Worm (Caenorhabditis elegans) whole organism, young adult: ENCODE results near the gene F29G9.1.
A peak's percentile ranks its signal among the peaks of the same experiment; 100 is the strongest.

Experiments used
- B0019.2 ChIP-seq: fragments of 200-800 bp; sonication (Bioruptor generic); conservative IDR thresholded peaks from 2 replicates; pipeline ENCODE4 v1.3.6; 2022; ENCODE audit warnings: missing genetic modification reagents, missing genetic modification characterization, missing compliant biosample characterization
- B0336.3 ChIP-seq: fragments of 200-800 bp; sonication (Bioruptor generic); IDR thresholded peaks from 2 replicates; pipeline ENCODE4 v1.3.6; 2022; ENCODE audit warnings: missing genetic modification characterization, missing compliant biosample characterization
- D2030.7 ChIP-seq: fragments of 200-800 bp; sonication (Bioruptor generic); IDR thresholded peaks from 2 replicates; pipeline ENCODE4 v1.3.6; 2022; ENCODE audit warnings: missing genetic modification reagents, missing genetic modification characterization, missing compliant biosample characterization
- F23B12.7 ChIP-seq: sonication (generic microtip); optimal IDR thresholded peaks from 2 replicates; lab custom pipeline; 2017; ENCODE audit warnings: missing genetic modification characterization, mild to moderate bottlenecking, missing compliant biosample characterization, antibody characterized with exemption, moderate library complexity; ENCODE audit not compliant: insufficient read depth
- F33H1.4 ChIP-seq: fragments of 200-800 bp; sonication (Bioruptor generic); IDR thresholded peaks from 2 replicates; pipeline ENCODE4 v1.3.6; 2022; ENCODE audit warnings: missing genetic modification reagents, missing genetic modification characterization, missing compliant biosample characterization
- T26A5.8 ChIP-seq: sonication (generic microtip); optimal IDR thresholded peaks from 2 replicates; lab custom pipeline; 2016; ENCODE audit warnings: missing genetic modification characterization, missing compliant biosample characterization
- ZK185.1 ChIP-seq: sonication (generic microtip); optimal IDR thresholded peaks from 2 replicates; lab custom pipeline; 2016; ENCODE audit warnings: mild to moderate bottlenecking, missing genetic modification characterization, missing compliant biosample characterization; ENCODE audit not compliant: poor library complexity, severe bottlenecking
- attf-3 ChIP-seq: fragments of 200-800 bp; sonication (Bioruptor generic); conservative IDR thresholded peaks from 2 replicates; pipeline ENCODE4 v1.3.6; 2022; ENCODE audit warnings: missing genetic modification reagents, missing genetic modification characterization, missing compliant biosample characterization
- attf-5 ChIP-seq: fragments of 200-800 bp; sonication (Bioruptor generic); optimal IDR thresholded peaks from 2 replicates; lab custom pipeline; 2018; ENCODE audit warnings: mild to moderate bottlenecking, missing genetic modification characterization, missing compliant biosample characterization
- bed-1 ChIP-seq: fragments of 200-800 bp; sonication (Bioruptor generic); IDR thresholded peaks from 2 replicates; pipeline ENCODE4 v1.3.6; 2022; ENCODE audit warnings: missing genetic modification reagents, missing genetic modification characterization, missing compliant biosample characterization
- cebp-1 ChIP-seq, 2 experiments: fragments of 200-800 bp in 1 of 2; sonication (Bioruptor generic) in 1 of 2; sonication (generic microtip) in 1 of 2; IDR thresholded peaks in 1 of 2; optimal IDR thresholded peaks in 1 of 2; 2 replicates each; pipeline versions ENCODE4 v1.3.6 to Lab custom; 2017 to 2022; ENCODE audit warnings: missing compliant biosample characterization in 2 of 2, missing genetic modification characterization in 2 of 2, mild to moderate bottlenecking in 1 of 2, missing genetic modification reagents in 1 of 2, moderate library complexity in 1 of 2
- die-1 ChIP-seq: sonication (generic microtip); optimal IDR thresholded peaks from 2 replicates; lab custom pipeline; 2016; ENCODE audit warnings: missing genotype, mild to moderate bottlenecking, missing genetic modification characterization, missing compliant biosample characterization
- efl-1 ChIP-seq: fragments of 150-350 bp; optimal IDR thresholded peaks from 2 replicates; lab custom pipeline; 2014; ENCODE audit warnings: missing biosample characterization, missing genetic modification reagents, missing genetic modification characterization
- egrh-3 ChIP-seq: fragments of 200-800 bp; sonication (Bioruptor generic); IDR thresholded peaks from 2 replicates; pipeline ENCODE4 v1.3.6; 2022; ENCODE audit warnings: missing genetic modification reagents, missing genetic modification characterization, missing compliant biosample characterization
- ekl-4 ChIP-seq: fragments of 200-800 bp; sonication (Bioruptor generic); IDR thresholded peaks from 2 replicates; pipeline ENCODE4 v1.3.6; 2022; ENCODE audit warnings: missing genetic modification reagents, missing genetic modification characterization, missing compliant biosample characterization
- ets-4 ChIP-seq: fragments of 200-800 bp; sonication (Bioruptor generic); optimal IDR thresholded peaks from 2 replicates; lab custom pipeline; 2018; ENCODE audit warnings: mild to moderate bottlenecking, missing genetic modification characterization, missing compliant biosample characterization
- hmg-1.2 ChIP-seq: fragments of 200-800 bp; sonication (Bioruptor generic); IDR thresholded peaks from 2 replicates; pipeline ENCODE4 v1.3.6; 2022; ENCODE audit warnings: missing genetic modification reagents, missing genetic modification characterization, missing compliant biosample characterization
- let-526 ChIP-seq: fragments of 200-800 bp; sonication (Bioruptor generic); IDR thresholded peaks from 2 replicates; pipeline ENCODE4 v1.3.6; 2022; ENCODE audit warnings: missing genetic modification reagents, missing genetic modification characterization, missing compliant biosample characterization
- let-607 ChIP-seq, 2 experiments: fragments of 200-800 bp in 1 of 2; sonication (Bioruptor generic) in 1 of 2; sonication (generic microtip) in 1 of 2; optimal IDR thresholded peaks; 2 replicates each; lab custom pipeline; 2016 to 2018; ENCODE audit warnings: mild to moderate bottlenecking in 2 of 2, missing compliant biosample characterization in 2 of 2, missing genetic modification characterization in 2 of 2, moderate library complexity in 2 of 2, missing genotype in 1 of 2
- lin-35 ChIP-seq, 3 experiments: fragments of 150-350 bp in 2 of 3; sonication (generic microtip) in 1 of 3; optimal IDR thresholded peaks; 2 replicates each; lab custom pipeline; 2014 to 2018; ENCODE audit warnings: missing biosample characterization in 3 of 3, missing genetic modification characterization in 3 of 3, missing genetic modification reagents in 3 of 3
- lin-40 ChIP-seq: sonication (generic microtip); optimal IDR thresholded peaks from 2 replicates; lab custom pipeline; 2016; ENCODE audit warnings: missing genetic modification characterization, mild to moderate bottlenecking, missing compliant biosample characterization, missing genotype, missing genetic modification reagents
- lin-54 ChIP-seq: fragments of 200-800 bp; sonication (Bioruptor generic); optimal IDR thresholded peaks from 2 replicates; lab custom pipeline; 2018; ENCODE audit warnings: mild to moderate bottlenecking, missing genetic modification characterization, missing compliant biosample characterization
- lsl-1 ChIP-seq: fragments of 200-800 bp; sonication (Bioruptor generic); optimal IDR thresholded peaks from 2 replicates; lab custom pipeline; 2018; ENCODE audit warnings: mild to moderate bottlenecking, missing genetic modification characterization, moderate library complexity, missing compliant biosample characterization
- lsy-27 ChIP-seq: sonication (generic microtip); optimal IDR thresholded peaks from 2 replicates; lab custom pipeline; 2017; ENCODE audit warnings: missing genetic modification characterization, mild to moderate bottlenecking, missing compliant biosample characterization, antibody characterized with exemption, missing genotype, borderline replicate concordance; ENCODE audit not compliant: insufficient read depth
- mcd-1 ChIP-seq: fragments of 200-800 bp; sonication (Bioruptor generic); IDR thresholded peaks from 2 replicates; pipeline ENCODE4 v1.3.6; 2022; ENCODE audit warnings: missing genetic modification reagents, missing genetic modification characterization, missing compliant biosample characterization
- mxl-1 ChIP-seq: sonication (generic microtip); optimal IDR thresholded peaks from 2 replicates; lab custom pipeline; 2016; ENCODE audit warnings: missing genetic modification characterization, missing compliant biosample characterization
- nfya-1 ChIP-seq: sonication (generic microtip); optimal IDR thresholded peaks from 2 replicates; lab custom pipeline; 2017; ENCODE audit warnings: antibody characterized with exemption, missing compliant biosample characterization, missing genetic modification characterization, borderline replicate concordance; ENCODE audit not compliant: insufficient read depth
- nhr-90 ChIP-seq: sonication (generic microtip); optimal IDR thresholded peaks from 2 replicates; lab custom pipeline; 2016; ENCODE audit warnings: missing genotype, mild to moderate bottlenecking, missing genetic modification characterization, missing compliant biosample characterization
- snpc-1.3 ChIP-seq: sonication (generic microtip); optimal IDR thresholded peaks from 2 replicates; lab custom pipeline; 2017; ENCODE audit warnings: missing genetic modification characterization, mild to moderate bottlenecking, missing compliant biosample characterization, antibody characterized with exemption, moderate library complexity, missing genotype, missing genetic modification reagents; ENCODE audit not compliant: insufficient read depth
- snpc-3.4 ChIP-seq: sonication (generic microtip); optimal IDR thresholded peaks from 2 replicates; lab custom pipeline; 2017; ENCODE audit warnings: missing genetic modification characterization, mild to moderate bottlenecking, missing compliant biosample characterization, antibody characterized with exemption, moderate library complexity, missing genotype, missing genetic modification reagents
- snpc-4 ChIP-seq, 5 experiments: fragments of 150-350 bp in 1 of 5; sonication (generic microtip) in 4 of 5; optimal IDR thresholded peaks; 2 replicates each; lab custom pipeline; 2014 to 2018; ENCODE audit warnings: missing genetic modification characterization in 5 of 5, missing biosample characterization in 3 of 5, antibody characterized with exemption in 2 of 5, mild to moderate bottlenecking in 2 of 5, missing compliant biosample characterization in 2 of 5, missing genotype in 2 of 5, moderate library complexity in 2 of 5, missing genetic modification reagents in 1 of 5
- tbp1 ChIP-seq: fragments of 200-800 bp; sonication (Bioruptor generic); optimal IDR thresholded peaks from 2 replicates; lab custom pipeline; 2018; ENCODE audit warnings: mild to moderate bottlenecking, missing genetic modification characterization, missing compliant biosample characterization
- tlf-1 ChIP-seq: fragments of 200-800 bp; sonication (Bioruptor generic); optimal IDR thresholded peaks from 2 replicates; lab custom pipeline; 2018; ENCODE audit warnings: mild to moderate bottlenecking, missing genetic modification characterization, missing compliant biosample characterization
- unc-62 ChIP-seq: fragments of 150-350 bp; optimal IDR thresholded peaks from 2 replicates; lab custom pipeline; 2014; ENCODE audit warnings: missing biosample characterization, missing genetic modification reagents, missing genetic modification characterization
- zim-3 ChIP-seq: sonication (generic microtip); optimal IDR thresholded peaks from 2 replicates; lab custom pipeline; 2017; ENCODE audit warnings: mild to moderate bottlenecking, missing genetic modification characterization, moderate library complexity, missing compliant biosample characterization
- ztf-25 ChIP-seq: fragments of 200-800 bp; sonication (Bioruptor generic); IDR thresholded peaks from 2 replicates; pipeline ENCODE4 v1.3.6; 2022; ENCODE audit warnings: missing genetic modification reagents, missing genetic modification characterization, missing compliant biosample characterization

F29G9.1 gene

ce11 chrV:6017630-6018029 lies 21.3 kb upstream of the F29G9.1 start, which contains the start of the genes rpt-2 and aps-1:
TSS of gene rpt-2 (minus strand) at chrV:6017669.
TSS of gene aps-1 (plus strand) at chrV:6017970.
- TF ChIP-seq lin-54 (GFP tag; lab: Kevin White, UChicago) (peak; percentile 34), T26A5.8 (tag; lab: Kevin White, UChicago) (no peak), ZK185.1 (peak; percentile 38), attf-3 (GFP tag; lab: Robert Waterston, UW) (peak; percentile 99), egrh-3 (GFP tag; lab: Robert Waterston, UW) (no peak), efl-1 (GFP tag; lab: Kevin White, UChicago) (peak; percentile 7), hmg-1.2 (GFP tag; lab: Robert Waterston, UW) (peak; percentile 48; the same call in 1 of the 2 replicates), F33H1.4 (GFP tag; lab: Robert Waterston, UW) (no peak; the same call in 1 of the 2 replicates), ets-4 (GFP tag; lab: Kevin White, UChicago) (no peak), lin-35 (GFP tag; optimal IDR thresholded peaks at IDR 0.05; lab: Kevin White, UChicago) (peak in 1 of 3 experiments; percentile 69), attf-5 (GFP tag; lab: Kevin White, UChicago) (peak; percentile 79), B0019.2 (GFP tag; lab: Robert Waterston, UW) (no peak), bed-1 (GFP tag; lab: Robert Waterston, UW) (no peak), nhr-90 (no peak), mxl-1 (no peak), zim-3 (tag; lab: Kevin White, UChicago) (no peak), D2030.7 (GFP tag; lab: Robert Waterston, UW) (no peak), let-607 (tag; optimal IDR thresholded peaks at IDR 0.05; lab: Kevin White, UChicago) (peak in 1 of 2 experiments; percentile 33), let-526 (GFP tag; lab: Robert Waterston, UW) (no peak), lsl-1 (peak; percentile 15), snpc-4 (GFP tag; optimal IDR thresholded peaks at IDR 0.05; lab: Kevin White, UChicago) (no peak), snpc-4 (tag; optimal IDR thresholded peaks at IDR 0.05; lab: Kevin White, UChicago) (peak in 3 of 4 experiments; percentile 3 to 66 (median 22)), mcd-1 (GFP tag; lab: Robert Waterston, UW) (peak; percentile 95), snpc-3.4 (tag; lab: Kevin White, UChicago) (peak; percentile 45), lin-40 (tag; lab: Kevin White, UChicago) (peak; percentile 58), unc-62 (GFP tag; lab: Kevin White, UChicago) (no peak), F23B12.7 (tag; lab: Kevin White, UChicago) (peak; percentile 32), snpc-1.3 (tag; lab: Kevin White, UChicago) (peak; percentile 2), tlf-1 (no peak), cebp-1 (GFP tag; IDR thresholded peaks at IDR 0.05; lab: Robert Waterston, UW) (no peak), cebp-1 (tag; optimal IDR thresholded peaks at IDR 0.05; lab: Kevin White, UChicago) (peak; percentile 35), nfya-1 (tag; lab: Kevin White, UChicago) (no peak), ztf-25 (GFP tag; lab: Robert Waterston, UW) (no peak), die-1 (tag; lab: Kevin White, UChicago) (no peak), B0336.3 (GFP tag; lab: Robert Waterston, UW) (no peak), lsy-27 (no peak), tbp1 (peak; percentile 5), ekl-4 (no peak)
- TF ChIP-seq, all 124 proteins: peak for 17
